Worm (Caenorhabditis elegans) whole organism, mixed stage, embryonic: ENCODE measurements around the gene mig-17.

ENCODE experiments used
- bed-3 ChIP-seq: fragments of 200-800 bp; sonication (Bioruptor generic); optimal IDR thresholded peaks from 3 replicates; lab custom pipeline; 2018; ENCODE audit warnings: mild to moderate bottlenecking, missing genetic modification characterization, moderate library complexity, missing compliant biosample characterization
- blmp-1 ChIP-seq: fragments of 150-350 bp; optimal IDR thresholded peaks from 2 replicates; lab custom pipeline; 2014; ENCODE audit warnings: missing biosample characterization, missing genetic modification characterization
- ceh-39 ChIP-seq: fragments of 150-350 bp; optimal IDR thresholded peaks from 2 replicates; lab custom pipeline; 2014; ENCODE audit warnings: missing biosample characterization, missing genetic modification characterization
- ceh-43 ChIP-seq: fragments of 200-800 bp; sonication (Bioruptor generic); optimal IDR thresholded peaks from 2 replicates; lab custom pipeline; 2018; ENCODE audit warnings: mild to moderate bottlenecking, missing genetic modification characterization, moderate library complexity, missing compliant biosample characterization
- ceh-83 ChIP-seq: fragments of 200-800 bp; sonication (Bioruptor generic); optimal IDR thresholded peaks from 2 replicates; lab custom pipeline; 2018; ENCODE audit warnings: mild to moderate bottlenecking, missing genetic modification characterization, missing compliant biosample characterization
- ces-1 ChIP-seq: fragments of 150-350 bp; optimal IDR thresholded peaks from 2 replicates; lab custom pipeline; 2014; ENCODE audit warnings: missing biosample characterization, missing genetic modification reagents, missing genetic modification characterization
- cnd-1 ChIP-seq: fragments of 200-800 bp; sonication (Bioruptor generic); optimal IDR thresholded peaks from 2 replicates; lab custom pipeline; 2018; ENCODE audit warnings: mild to moderate bottlenecking, missing genetic modification characterization, missing compliant biosample characterization
- drap-1 ChIP-seq: fragments of 200-800 bp; sonication (Bioruptor generic); optimal IDR thresholded peaks from 3 replicates; lab custom pipeline; 2018; ENCODE audit warnings: mild to moderate bottlenecking, missing genetic modification characterization, missing compliant biosample characterization
- elt-1 ChIP-seq: sonication (generic microtip); optimal IDR thresholded peaks from 2 replicates; lab custom pipeline; 2017; ENCODE audit warnings: missing genetic modification characterization, mild to moderate bottlenecking, missing compliant biosample characterization, antibody characterized with exemption, moderate library complexity, borderline replicate concordance; ENCODE audit not compliant: insufficient read depth
- elt-3 ChIP-seq: fragments of 150-350 bp; optimal IDR thresholded peaks from 2 replicates; lab custom pipeline; 2014; ENCODE audit warnings: missing biosample characterization, missing genetic modification characterization
- flh-1 ChIP-seq: fragments of 200-800 bp; sonication (Bioruptor generic); optimal IDR thresholded peaks from 2 replicates; lab custom pipeline; 2018; ENCODE audit warnings: mild to moderate bottlenecking, missing genetic modification characterization, moderate library complexity, missing compliant biosample characterization
- ham-2 ChIP-seq: fragments of 200-800 bp; sonication (Bioruptor generic); optimal IDR thresholded peaks from 2 replicates; lab custom pipeline; 2018; ENCODE audit warnings: mild to moderate bottlenecking, missing genetic modification characterization, missing compliant biosample characterization
- hlh-1 ChIP-seq: fragments of 150-350 bp; optimal IDR thresholded peaks from 2 replicates; lab custom pipeline; 2014; ENCODE audit warnings: missing biosample characterization, missing genetic modification reagents, missing genetic modification characterization
- lin-13 ChIP-seq: fragments of 150-350 bp; optimal IDR thresholded peaks from 2 replicates; lab custom pipeline; 2014; ENCODE audit warnings: missing biosample characterization, missing genetic modification characterization
- lin-32 ChIP-seq: fragments of 200-800 bp; sonication (Bioruptor generic); optimal IDR thresholded peaks from 2 replicates; lab custom pipeline; 2018; ENCODE audit warnings: mild to moderate bottlenecking, missing genetic modification characterization, missing compliant biosample characterization
- lsy-2 ChIP-seq: fragments of 150-350 bp; optimal IDR thresholded peaks from 2 replicates; lab custom pipeline; 2014; ENCODE audit warnings: missing biosample characterization, missing genetic modification characterization
- mab-5 ChIP-seq: fragments of 150-350 bp; optimal IDR thresholded peaks from 2 replicates; lab custom pipeline; 2014; ENCODE audit warnings: missing biosample characterization, missing genetic modification characterization
- mls-2 ChIP-seq: sonication (generic microtip); optimal IDR thresholded peaks from 2 replicates; lab custom pipeline; 2016; ENCODE audit warnings: mild to moderate bottlenecking, missing genetic modification characterization, moderate library complexity, missing compliant biosample characterization
- nhr-12 ChIP-seq: fragments of 150-350 bp; optimal IDR thresholded peaks from 2 replicates; lab custom pipeline; 2014; ENCODE audit warnings: missing biosample characterization, missing genetic modification characterization
- nhr-2 ChIP-seq: fragments of 150-350 bp; optimal IDR thresholded peaks from 2 replicates; lab custom pipeline; 2014; ENCODE audit warnings: missing biosample characterization, missing genetic modification characterization
- nhr-237 ChIP-seq: fragments of 150-350 bp; optimal IDR thresholded peaks from 2 replicates; lab custom pipeline; 2014; ENCODE audit warnings: missing biosample characterization, missing genetic modification characterization
- nhr-76 ChIP-seq: sonication (generic microtip); optimal IDR thresholded peaks from 2 replicates; lab custom pipeline; 2017; ENCODE audit warnings: missing biosample characterization, missing genetic modification characterization
- pha-4 ChIP-seq: fragments of 150-350 bp; optimal IDR thresholded peaks from 2 replicates; lab custom pipeline; 2018; ENCODE audit warnings: missing biosample characterization, missing genetic modification reagents, missing genetic modification characterization
- snpc-4 ChIP-seq: fragments of 150-350 bp; optimal IDR thresholded peaks from 2 replicates; lab custom pipeline; 2014; ENCODE audit warnings: missing biosample characterization, missing genetic modification characterization
- sptf-1 ChIP-seq: sonication (generic microtip); optimal IDR thresholded peaks from 2 replicates; lab custom pipeline; 2017; ENCODE audit warnings: mild to moderate bottlenecking, missing genetic modification characterization, moderate library complexity, missing compliant biosample characterization
- tbx-8 ChIP-seq: fragments of 200-800 bp; sonication (Bioruptor generic); optimal IDR thresholded peaks from 2 replicates; lab custom pipeline; 2018; ENCODE audit warnings: mild to moderate bottlenecking, missing genetic modification characterization, moderate library complexity, missing compliant biosample characterization
- unc-120 ChIP-seq: sonication (generic microtip); optimal IDR thresholded peaks from 2 replicates; lab custom pipeline; 2017; ENCODE audit warnings: missing genetic modification characterization, missing compliant biosample characterization; ENCODE audit not compliant: poor library complexity, severe bottlenecking
- unc-39 ChIP-seq: fragments of 150-350 bp; optimal IDR thresholded peaks from 2 replicates; lab custom pipeline; 2014; ENCODE audit warnings: missing biosample characterization, missing genetic modification characterization
- unc-62 ChIP-seq: fragments of 150-350 bp; optimal IDR thresholded peaks from 2 replicates; lab custom pipeline; 2014; ENCODE audit warnings: missing biosample characterization, missing genetic modification reagents, missing genetic modification characterization
- zip-8 ChIP-seq: fragments of 150-350 bp; optimal IDR thresholded peaks from 2 replicates; lab custom pipeline; 2014; ENCODE audit warnings: missing biosample characterization, missing genetic modification characterization
- ztf-11 ChIP-seq: fragments of 150-350 bp; optimal IDR thresholded peaks from 2 replicates; lab custom pipeline; 2014; ENCODE audit warnings: missing biosample characterization, missing genetic modification characterization

The mig-17 gene

ce11 chrV:11446297-11446696 lies at the start of gene mig-17:
mig-17 (plus strand) TSS chrV:11446685.
- TF ChIP-seq hlh-1 (tag; lab: Kevin White, UChicago) (peak; percentile 91), unc-62 (GFP tag; lab: Kevin White, UChicago) (peak; percentile 12), ces-1 (GFP tag; lab: Kevin White, UChicago) (peak; percentile 94), blmp-1 (no peak)
- TF ChIP-seq, all 35 proteins: peak for 3

ce11 chrV:11398616-11399015 lies 47.9 kb upstream of the mig-17 start, which contains the start of gene nas-17:
nas-17 (plus strand) TSS chrV:11398916.
- TF ChIP-seq blmp-1 (no peak), mls-2 (tag; lab: Kevin White, UChicago) (no peak), zip-8 (no peak), ham-2 (GFP tag; lab: Kevin White, UChicago) (no peak), elt-3 (tag; lab: Kevin White, UChicago) (no peak), ceh-83 (GFP tag; lab: Kevin White, UChicago) (no peak), nhr-2 (tag; lab: Kevin White, UChicago) (no peak), bed-3 (GFP tag; lab: Kevin White, UChicago) (no peak), elt-1 (tag; lab: Kevin White, UChicago) (no peak), ztf-11 (no peak), unc-62 (GFP tag; lab: Kevin White, UChicago) (no peak), ces-1 (GFP tag; lab: Kevin White, UChicago) (no peak), cnd-1 (tag; lab: Kevin White, UChicago) (no peak), unc-120 (tag; lab: Kevin White, UChicago) (no peak), hlh-1 (tag; lab: Kevin White, UChicago) (no peak), lin-13 (tag; lab: Kevin White, UChicago) (no peak)

- TF ChIP-seq ham-2 (GFP tag; lab: Kevin White, UChicago) (no peak), unc-39 (tag; lab: Kevin White, UChicago) (no peak), mls-2 (tag; lab: Kevin White, UChicago) (no peak), lin-32 (GFP tag; lab: Kevin White, UChicago) (no peak), ceh-43 (no peak), cnd-1 (tag; lab: Kevin White, UChicago) (no peak), unc-62 (GFP tag; lab: Kevin White, UChicago) (no peak), elt-1 (tag; lab: Kevin White, UChicago) (no peak), nhr-12 (tag; lab: Kevin White, UChicago) (no peak), zip-8 (no peak), unc-120 (tag; lab: Kevin White, UChicago) (no peak)
- TF ChIP-seq, all 35 proteins: peak for 0
These were observed 43.9 kb upstream of the mig-17 start, which contains the start of gene nas-19 for ce11 chrV:11402610-11403009. nas-19 (minus strand) TSS chrV:11402710.

- TF ChIP-seq lin-32 (GFP tag; lab: Kevin White, UChicago) (no peak), flh-1 (no peak), ceh-83 (GFP tag; lab: Kevin White, UChicago) (no peak), elt-3 (tag; lab: Kevin White, UChicago) (no peak), tbx-8 (GFP tag; lab: Kevin White, UChicago) (no peak), ztf-11 (no peak), pha-4 (tag; lab: Kevin White, UChicago) (no peak), drap-1 (GFP tag; lab: Kevin White, UChicago) (no peak), snpc-4 (no peak), ceh-39 (no peak), sptf-1 (tag; lab: Kevin White, UChicago) (no peak), cnd-1 (tag; lab: Kevin White, UChicago) (no peak), unc-120 (tag; lab: Kevin White, UChicago) (no peak), unc-39 (tag; lab: Kevin White, UChicago) (no peak), unc-62 (GFP tag; lab: Kevin White, UChicago) (no peak), nhr-2 (tag; lab: Kevin White, UChicago) (no peak)
These were observed 43.4 kb upstream of the mig-17 start for ce11 chrV:11403059-11403458.

- TF ChIP-seq drap-1 (GFP tag; lab: Kevin White, UChicago) = no peak
- TF ChIP-seq unc-62 (GFP tag; lab: Kevin White, UChicago) = no peak
- TF ChIP-seq lsy-2 (tag; lab: Kevin White, UChicago) = no peak
- TF ChIP-seq flh-1 = no peak
- TF ChIP-seq snpc-4 = no peak
- no peak for TF ChIP-seq nhr-12 (tag; lab: Kevin White, UChicago)
- TF ChIP-seq ceh-39 = no peak
- no peak for TF ChIP-seq nhr-237 (tag; lab: Kevin White, UChicago)
- TF ChIP-seq unc-120 (tag; lab: Kevin White, UChicago) = no peak
- no peak for TF ChIP-seq nhr-2 (tag; lab: Kevin White, UChicago)
- no peak for TF ChIP-seq mls-2 (tag; lab: Kevin White, UChicago)
- TF ChIP-seq lin-13 (tag; lab: Kevin White, UChicago) = no peak
- TF ChIP-seq mab-5 (tag; lab: Kevin White, UChicago) = no peak
- no peak for TF ChIP-seq sptf-1 (tag; lab: Kevin White, UChicago)
- no peak for TF ChIP-seq ces-1 (GFP tag; lab: Kevin White, UChicago)
- TF ChIP-seq nhr-76 (tag; lab: Kevin White, UChicago) = no peak
These were observed 42.8 kb upstream of the mig-17 start for ce11 chrV:11403702-11404101.
